Worm (Caenorhabditis elegans) whole organism, L2 larva: ENCODE results near the gene chs-2.

Experiments
- C34F6.9 ChIP-seq: fragments of 150-350 bp; optimal IDR thresholded peaks from 2 replicates; lab custom pipeline; 2014; ENCODE audit warnings: missing biosample characterization, missing genetic modification characterization
- F13H6.1 ChIP-seq: sonication (generic microtip); optimal IDR thresholded peaks from 2 replicates; lab custom pipeline; 2016; ENCODE audit warnings: missing genetic modification characterization, missing compliant biosample characterization
- R02D3.7 ChIP-seq: fragments of 150-350 bp; optimal IDR thresholded peaks from 2 replicates; lab custom pipeline; 2014; ENCODE audit warnings: missing biosample characterization, missing genetic modification characterization
- Y55F3AM.14 ChIP-seq: fragments of 200-800 bp; sonication (Bioruptor generic); optimal IDR thresholded peaks from 2 replicates; lab custom pipeline; 2018; ENCODE audit warnings: mild to moderate bottlenecking, missing genetic modification characterization, missing compliant biosample characterization
- ZK546.5 ChIP-seq: sonication (generic microtip); optimal IDR thresholded peaks from 2 replicates; lab custom pipeline; 2017; ENCODE audit warnings: missing biosample characterization, missing genetic modification characterization
- alr-1 ChIP-seq: fragments of 150-350 bp; optimal IDR thresholded peaks from 2 replicates; lab custom pipeline; 2014; ENCODE audit warnings: missing biosample characterization, missing genetic modification characterization
- aly-2 ChIP-seq: fragments of 150-350 bp; optimal IDR thresholded peaks from 2 replicates; lab custom pipeline; 2014; ENCODE audit warnings: missing biosample characterization, missing genetic modification characterization
- ama-1 ChIP-seq: fragments of 150-350 bp; optimal IDR thresholded peaks from 2 replicates; lab custom pipeline; 2018; ENCODE audit warnings: inconsistent platforms
- blmp-1 ChIP-seq: sonication (generic microtip); optimal IDR thresholded peaks from 2 replicates; lab custom pipeline; 2017; ENCODE audit warnings: missing genetic modification characterization, mild to moderate bottlenecking, missing compliant biosample characterization, antibody characterized with exemption, moderate library complexity; ENCODE audit not compliant: insufficient read depth
- ceh-82 ChIP-seq: fragments of 150-350 bp; optimal IDR thresholded peaks from 2 replicates; lab custom pipeline; 2014; ENCODE audit warnings: missing biosample characterization, missing genetic modification characterization
- crh-2 ChIP-seq: sonication (generic microtip); optimal IDR thresholded peaks from 2 replicates; lab custom pipeline; 2017; ENCODE audit warnings: missing biosample characterization, missing genetic modification characterization
- dmd-4 ChIP-seq: sonication (generic microtip); optimal IDR thresholded peaks from 2 replicates; lab custom pipeline; 2017; ENCODE audit warnings: missing biosample characterization, missing genetic modification characterization
- egl-27 ChIP-seq: sonication (generic microtip); optimal IDR thresholded peaks from 3 replicates; lab custom pipeline; 2017; ENCODE audit warnings: missing biosample characterization, missing genetic modification reagents, missing genetic modification characterization
- elt-1 ChIP-seq: fragments of 150-350 bp; optimal IDR thresholded peaks from 2 replicates; lab custom pipeline; 2014; ENCODE audit warnings: missing biosample characterization, missing genetic modification characterization
- elt-3 ChIP-seq: sonication (generic microtip); optimal IDR thresholded peaks from 2 replicates; lab custom pipeline; 2017; ENCODE audit warnings: missing biosample characterization, missing genetic modification characterization
- fos-1 ChIP-seq: fragments of 150-350 bp; optimal IDR thresholded peaks from 2 replicates; lab custom pipeline; 2014; ENCODE audit warnings: missing biosample characterization, missing genetic modification characterization
- gmeb-1 ChIP-seq: fragments of 150-350 bp; optimal IDR thresholded peaks from 2 replicates; lab custom pipeline; 2014; ENCODE audit warnings: missing biosample characterization, missing genetic modification characterization
- lin-11 ChIP-seq: fragments of 150-350 bp; sonication (generic microtip); optimal IDR thresholded peaks from 2 replicates; lab custom pipeline; 2014; ENCODE audit warnings: missing biosample characterization, missing genetic modification characterization, inconsistent platforms, mixed read lengths
- lin-13 ChIP-seq: fragments of 150-350 bp; optimal IDR thresholded peaks from 2 replicates; lab custom pipeline; 2014; ENCODE audit warnings: missing biosample characterization, missing genetic modification reagents, missing genetic modification characterization
- lin-39 ChIP-seq: fragments of 150-350 bp; optimal IDR thresholded peaks from 2 replicates; lab custom pipeline; 2014; ENCODE audit warnings: missing biosample characterization, missing genetic modification reagents, missing genetic modification characterization
- mab-5 ChIP-seq: fragments of 150-350 bp; optimal IDR thresholded peaks from 2 replicates; lab custom pipeline; 2014; ENCODE audit warnings: missing biosample characterization, missing genetic modification characterization
- mdl-1 ChIP-seq, 2 experiments: fragments of 150-350 bp in 1 of 2; sonication (generic microtip) in 1 of 2; optimal IDR thresholded peaks; 2 replicates each; lab custom pipeline; 2017; ENCODE audit warnings: missing biosample characterization in 2 of 2, missing genetic modification characterization in 2 of 2
- nhr-10 ChIP-seq: sonication (generic microtip); optimal IDR thresholded peaks from 2 replicates; lab custom pipeline; 2017; ENCODE audit warnings: missing biosample characterization, missing genetic modification characterization
- nhr-129 ChIP-seq: fragments of 150-350 bp; optimal IDR thresholded peaks from 2 replicates; lab custom pipeline; 2014; ENCODE audit warnings: missing biosample characterization, missing genetic modification characterization
- nhr-21 ChIP-seq: fragments of 150-350 bp; optimal IDR thresholded peaks from 2 replicates; lab custom pipeline; 2014; ENCODE audit warnings: missing biosample characterization, missing genetic modification characterization
- nhr-23 ChIP-seq: fragments of 150-350 bp; optimal IDR thresholded peaks from 2 replicates; lab custom pipeline; 2014; ENCODE audit warnings: missing biosample characterization, missing genetic modification reagents, missing genetic modification characterization
- nhr-237 ChIP-seq: fragments of 150-350 bp; optimal IDR thresholded peaks from 2 replicates; lab custom pipeline; 2014; ENCODE audit warnings: missing biosample characterization, missing genetic modification characterization
- nhr-25 ChIP-seq: fragments of 150-350 bp; sonication (generic microtip); optimal IDR thresholded peaks from 3 replicates; lab custom pipeline; 2014; ENCODE audit warnings: missing biosample characterization, missing genetic modification characterization
- nhr-6 ChIP-seq: fragments of 150-350 bp; optimal IDR thresholded peaks from 2 replicates; lab custom pipeline; 2014; ENCODE audit warnings: missing biosample characterization, missing genetic modification characterization
- nhr-77 ChIP-seq: fragments of 150-350 bp; optimal IDR thresholded peaks from 2 replicates; lab custom pipeline; 2014; ENCODE audit warnings: missing biosample characterization, missing genetic modification characterization
- peb-1 ChIP-seq: fragments of 150-350 bp; optimal IDR thresholded peaks from 2 replicates; lab custom pipeline; 2014; ENCODE audit warnings: missing biosample characterization, missing genetic modification characterization
- sem-4 ChIP-seq: fragments of 150-350 bp; optimal IDR thresholded peaks from 2 replicates; lab custom pipeline; 2014; ENCODE audit warnings: missing biosample characterization, missing genetic modification reagents, missing genetic modification characterization
- skn-1 ChIP-seq: sonication (generic microtip); optimal IDR thresholded peaks from 2 replicates; lab custom pipeline; 2017; ENCODE audit warnings: missing biosample characterization, missing genetic modification characterization
- sma-3 ChIP-seq: sonication (generic microtip); optimal IDR thresholded peaks from 2 replicates; lab custom pipeline; 2016; ENCODE audit warnings: missing genetic modification reagents, missing genetic modification characterization, missing compliant biosample characterization
- sma-9 ChIP-seq, 2 experiments: fragments of 150-350 bp in 1 of 2; sonication (generic microtip) in 1 of 2; optimal IDR thresholded peaks; 2 replicates each; lab custom pipeline; 2014 to 2016; ENCODE audit warnings: missing genetic modification characterization in 2 of 2, mild to moderate bottlenecking in 1 of 2, missing biosample characterization in 1 of 2, missing compliant biosample characterization in 1 of 2, missing genetic modification reagents in 1 of 2, moderate library complexity in 1 of 2
- snpc-4 ChIP-seq: fragments of 150-350 bp; optimal IDR thresholded peaks from 2 replicates; lab custom pipeline; 2014; ENCODE audit warnings: missing biosample characterization, missing genetic modification characterization
- unc-39 ChIP-seq: fragments of 150-350 bp; optimal IDR thresholded peaks from 2 replicates; lab custom pipeline; 2014; ENCODE audit warnings: missing biosample characterization, missing genetic modification characterization
- unc-55 ChIP-seq: fragments of 150-350 bp; sonication (generic microtip); optimal IDR thresholded peaks from 3 replicates; lab custom pipeline; 2014; ENCODE audit warnings: missing biosample characterization, missing genetic modification reagents, missing genetic modification characterization
- unc-62 ChIP-seq: fragments of 150-350 bp; optimal IDR thresholded peaks from 2 replicates; lab custom pipeline; 2014; ENCODE audit warnings: missing biosample characterization, missing genetic modification reagents, missing genetic modification characterization
- zag-1 ChIP-seq: fragments of 150-350 bp; optimal IDR thresholded peaks from 2 replicates; lab custom pipeline; 2014; ENCODE audit warnings: missing biosample characterization, missing genetic modification characterization
- ztf-1 ChIP-seq: fragments of 200-800 bp; sonication (Bioruptor generic); conservative IDR thresholded peaks from 2 replicates; pipeline ENCODE4 v1.3.6; 2022; ENCODE audit warnings: missing genetic modification characterization, missing compliant biosample characterization
- ztf-4 ChIP-seq: fragments of 150-350 bp; optimal IDR thresholded peaks from 2 replicates; lab custom pipeline; 2014; ENCODE audit warnings: missing biosample characterization, missing genetic modification characterization

Gene chs-2

DNA sequence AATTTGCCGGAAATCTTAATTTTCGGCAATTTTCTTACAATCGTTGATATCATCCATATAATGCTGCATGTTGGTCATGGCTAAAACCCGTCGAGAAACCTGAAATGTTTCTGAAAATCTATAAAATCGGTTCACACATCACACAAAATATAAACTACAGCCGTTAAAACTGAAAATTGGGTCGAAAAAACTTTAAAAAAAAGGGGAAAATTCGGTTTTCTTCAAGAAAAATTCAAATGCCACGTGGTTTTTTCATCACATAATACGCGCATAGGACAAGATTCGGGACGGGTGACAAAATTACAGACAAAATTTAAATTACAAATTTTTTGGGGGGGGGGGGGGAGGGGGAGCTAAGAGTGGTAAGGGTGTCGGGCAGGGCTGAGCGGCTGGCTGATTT, 35.9 kb downstream of the chs-2 start, which contains the start of gene Y43H11AL.1:
Gene Y43H11AL.1 (minus strand): TSS at position 101 of the 400 bp plus-strand sequence.
- no peak for TF ChIP-seq sma-9 (GFP tag; optimal IDR thresholded peaks at IDR 0.05; lab: Kevin White, UChicago)
- no peak for TF ChIP-seq sma-9 (tag; optimal IDR thresholded peaks at IDR 0.05; lab: Kevin White, UChicago)
- TF ChIP-seq crh-2 = no peak
- no peak for TF ChIP-seq nhr-129 (tag; lab: Kevin White, UChicago)
- TF ChIP-seq nhr-77 (tag; lab: Kevin White, UChicago) = no peak
- TF ChIP-seq gmeb-1 (tag; lab: Kevin White, UChicago) = no peak
- TF ChIP-seq unc-62 = no peak
- TF ChIP-seq snpc-4 (tag; lab: Kevin White, UChicago) = no peak
- no peak for TF ChIP-seq lin-39 (tag; lab: Kevin White, UChicago)
- TF ChIP-seq sma-3 (GFP tag; lab: Kevin White, UChicago) = no peak
- no peak for TF ChIP-seq nhr-10 (tag; lab: Kevin White, UChicago)
- TF ChIP-seq, all 48 proteins: peak for 0

DNA sequence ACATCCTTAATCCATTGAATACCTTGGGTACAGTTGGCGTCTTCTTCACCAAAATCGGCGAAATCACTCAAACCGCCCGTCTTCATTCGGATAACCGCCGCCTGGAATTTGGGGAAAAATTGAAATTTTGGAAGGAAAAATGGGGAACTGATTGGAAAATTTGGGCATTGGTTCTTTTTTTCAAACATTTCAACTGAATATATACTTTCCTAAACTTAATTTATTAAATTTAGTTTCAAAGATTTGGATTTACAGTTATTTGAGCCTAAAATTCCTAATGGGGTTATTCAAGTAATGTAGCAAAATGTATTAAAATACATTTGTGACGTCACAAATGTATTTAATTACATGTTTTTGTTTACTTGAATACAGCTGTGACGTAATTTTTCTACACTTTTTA, 40.9 kb downstream of the chs-2 start, which contains the start of gene laat-1:
Gene laat-1 (minus strand): TSS at position 101 of the 400 bp plus-strand sequence.
- TF ChIP-seq sem-4 (tag; lab: Kevin White, UChicago) = no peak
- no peak for TF ChIP-seq blmp-1 (tag; lab: Kevin White, UChicago)
- TF ChIP-seq elt-1 (tag; lab: Kevin White, UChicago) = no peak
- no peak for TF ChIP-seq F13H6.1 (tag; lab: Kevin White, UChicago)
- TF ChIP-seq unc-62 = no peak
- TF ChIP-seq dmd-4 (tag; lab: Kevin White, UChicago) = no peak
- TF ChIP-seq Y55F3AM.14 = no peak
- no peak for TF ChIP-seq snpc-4 (tag; lab: Kevin White, UChicago)
- TF ChIP-seq skn-1 (tag; lab: Kevin White, UChicago) = no peak

DNA sequence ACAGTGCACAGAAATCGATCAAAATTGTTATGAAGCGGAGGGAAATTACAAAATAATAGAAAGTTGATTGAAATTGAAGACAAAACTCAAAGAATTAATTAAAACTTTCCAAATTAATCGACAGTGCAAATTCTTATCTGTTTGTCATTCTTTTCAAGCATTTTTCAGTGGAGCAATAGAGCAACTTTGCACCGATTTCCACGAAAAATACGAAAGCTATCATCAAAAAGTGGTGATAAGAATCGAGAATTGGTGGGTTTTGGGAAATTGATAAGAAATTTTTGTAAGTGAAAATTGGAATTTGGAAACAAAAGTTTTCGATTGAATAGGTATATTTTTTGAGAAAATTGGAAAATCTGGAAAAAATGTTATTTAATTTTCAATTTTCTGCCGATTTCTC, 43.3 kb downstream of the chs-2 start:
- peak; percentile 95 for TF ChIP-seq fos-1 (tag; lab: Kevin White, UChicago)
- peak; percentile 47 for TF ChIP-seq crh-2
- no peak for TF ChIP-seq sma-3 (GFP tag; lab: Kevin White, UChicago)
- no peak for TF ChIP-seq unc-39
- no peak for TF ChIP-seq nhr-10 (tag; lab: Kevin White, UChicago)
- peak; percentile 88 for TF ChIP-seq skn-1 (tag; lab: Kevin White, UChicago)
- peak; percentile 18 for TF ChIP-seq gmeb-1 (tag; lab: Kevin White, UChicago)

DNA sequence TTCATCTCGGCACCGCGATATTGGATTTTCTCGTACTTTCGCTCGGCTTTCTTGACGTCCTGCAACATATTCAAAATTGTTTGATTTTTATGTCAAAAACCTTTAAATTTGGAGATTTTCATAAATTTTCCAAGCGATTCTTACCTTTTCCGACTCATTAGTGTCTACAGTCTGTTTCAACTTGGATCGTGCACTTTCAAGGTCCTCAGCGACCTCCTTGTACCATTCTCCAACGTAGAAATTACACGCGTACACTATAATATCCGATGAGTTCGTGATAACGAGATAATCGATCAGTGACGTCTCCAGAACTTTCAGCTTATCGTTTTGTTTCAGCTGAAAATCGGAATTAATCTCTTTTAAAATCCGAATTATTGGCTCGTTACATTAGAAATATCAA, 51.0 kb downstream of the chs-2 start:
- TF ChIP-seq crh-2 (no peak), sem-4 (tag; lab: Kevin White, UChicago) (no peak), nhr-237 (tag; lab: Kevin White, UChicago) (no peak), skn-1 (tag; lab: Kevin White, UChicago) (no peak), lin-13 (GFP tag; lab: Kevin White, UChicago) (no peak), nhr-6 (tag; lab: Kevin White, UChicago) (no peak), nhr-23 (tag; lab: Kevin White, UChicago) (no peak), nhr-77 (tag; lab: Kevin White, UChicago) (no peak), R02D3.7 (tag; lab: Kevin White, UChicago) (no peak), lin-11 (tag; lab: Kevin White, UChicago) (no peak), egl-27 (tag; lab: Kevin White, UChicago) (no peak)
- TF ChIP-seq, all 48 proteins: peak for 0

- TF ChIP-seq sma-9 (GFP tag; optimal IDR thresholded peaks at IDR 0.05; lab: Kevin White, UChicago) (peak; percentile 96), sma-9 (tag; optimal IDR thresholded peaks at IDR 0.05; lab: Kevin White, UChicago) (no peak), nhr-21 (tag; lab: Kevin White, UChicago) (peak; percentile 92), alr-1 (no peak), nhr-23 (tag; lab: Kevin White, UChicago) (no peak), elt-3 (no peak), ceh-82 (tag; lab: Kevin White, UChicago) (peak; percentile 89), egl-27 (tag; lab: Kevin White, UChicago) (peak; percentile 90), peb-1 (tag; lab: Kevin White, UChicago) (no peak), mdl-1 (tag; optimal IDR thresholded peaks at IDR 0.05; lab: Kevin White, UChicago) (peak; percentile 46 to 67), nhr-77 (tag; lab: Kevin White, UChicago) (peak; percentile 64), mab-5 (tag; lab: Kevin White, UChicago) (peak; percentile 96), C34F6.9 (tag; lab: Kevin White, UChicago) (peak; percentile 97), ama-1 (lab: Kevin White, UChicago) (no peak), ZK546.5 (tag; lab: Kevin White, UChicago) (peak; percentile 69), sma-3 (GFP tag; lab: Kevin White, UChicago) (peak; percentile 98), aly-2 (tag; lab: Kevin White, UChicago) (no peak), blmp-1 (tag; lab: Kevin White, UChicago) (peak; percentile 70), nhr-25 (tag; lab: Kevin White, UChicago) (peak; percentile 95), snpc-4 (tag; lab: Kevin White, UChicago) (peak; percentile 91), unc-55 (GFP tag; lab: Kevin White, UChicago) (peak; percentile 99), ztf-4 (tag; lab: Kevin White, UChicago) (peak; percentile 84), elt-1 (tag; lab: Kevin White, UChicago) (no peak), zag-1 (tag; lab: Kevin White, UChicago) (peak; percentile 85), Y55F3AM.14 (peak; percentile 72), F13H6.1 (tag; lab: Kevin White, UChicago) (peak; percentile 97), sem-4 (tag; lab: Kevin White, UChicago) (peak; percentile 89), lin-39 (tag; lab: Kevin White, UChicago) (no peak), ztf-1 (GFP tag; lab: Robert Waterston, UW) (no peak), nhr-10 (tag; lab: Kevin White, UChicago) (peak; percentile 63)
These were observed 58.3 kb downstream of the chs-2 start for ce11 chrII:255124-255523.
